Fruit fly (Drosophila melanogaster) whole organism, adult: Measurements from ENCODE around the gene Coq8.

Experiments
- CG11617 ChIP-seq: fragments of 200-800 bp; sonication (Bioruptor generic); optimal IDR thresholded peaks from 2 replicates; lab custom pipeline; 2017; ENCODE audit warnings: mild to moderate bottlenecking, missing biosample characterization, missing genetic modification reagents, missing genetic modification characterization
- CG12768 ChIP-seq: fragments of 200-800 bp; sonication (Bioruptor generic); optimal IDR thresholded peaks from 2 replicates; lab custom pipeline; 2017; ENCODE audit warnings: missing biosample characterization, missing genetic modification characterization, mild to moderate bottlenecking, moderate library complexity, missing genetic modification reagents
- CG14711 ChIP-seq: fragments of 200-800 bp; sonication (Bioruptor generic); optimal IDR thresholded peaks from 2 replicates; lab custom pipeline; 2018; ENCODE audit warnings: missing biosample characterization, mild to moderate bottlenecking, missing genetic modification characterization, moderate library complexity
- CG1620 ChIP-seq: fragments of 200-800 bp; sonication (Bioruptor generic); optimal IDR thresholded peaks from 2 replicates; lab custom pipeline; 2016; ENCODE audit warnings: missing biosample characterization, missing genetic modification characterization
- CG33017 ChIP-seq: fragments of 200-800 bp; sonication (Bioruptor generic); optimal IDR thresholded peaks from 2 replicates; lab custom pipeline; 2018; ENCODE audit warnings: missing biosample characterization, mild to moderate bottlenecking, missing genetic modification characterization, moderate library complexity
- CG5204 ChIP-seq: fragments of 200-800 bp; sonication (Bioruptor generic); optimal IDR thresholded peaks from 2 replicates; lab custom pipeline; 2016; ENCODE audit warnings: missing biosample characterization, missing genetic modification characterization
- CG7045 ChIP-seq: fragments of 200-800 bp; sonication (Bioruptor generic); optimal IDR thresholded peaks from 2 replicates; lab custom pipeline; 2017; ENCODE audit warnings: missing biosample characterization, mild to moderate bottlenecking, missing genetic modification characterization
- CG7101 ChIP-seq: fragments of 200-800 bp; sonication (Bioruptor generic); optimal IDR thresholded peaks from 2 replicates; lab custom pipeline; 2018; ENCODE audit warnings: missing biosample characterization, mild to moderate bottlenecking, missing genetic modification characterization, moderate library complexity
- Clk ChIP-seq: fragments of 200-800 bp; sonication (Bioruptor generic); optimal IDR thresholded peaks from 2 replicates; lab custom pipeline; 2017; ENCODE audit warnings: missing biosample characterization, missing genetic modification characterization
- Crg-1 ChIP-seq: fragments of 200-800 bp; sonication (Bioruptor generic); optimal IDR thresholded peaks from 2 replicates; lab custom pipeline; 2016; ENCODE audit warnings: missing biosample characterization, missing genetic modification characterization
- Hr96 ChIP-seq: fragments of 200-800 bp; sonication (Bioruptor generic); optimal IDR thresholded peaks from 2 replicates; lab custom pipeline; 2016; ENCODE audit warnings: missing biosample characterization, missing genetic modification characterization
- Mnt ChIP-seq: fragments of 200-800 bp; sonication (Bioruptor generic); optimal IDR thresholded peaks from 2 replicates; lab custom pipeline; 2016; ENCODE audit warnings: missing biosample characterization, mild to moderate bottlenecking, missing genetic modification characterization
- bab1 ChIP-seq: fragments of 200-800 bp; sonication (Bioruptor generic); optimal IDR thresholded peaks from 3 replicates; lab custom pipeline; 2019; ENCODE audit warnings: missing biosample characterization, mild to moderate bottlenecking, missing genetic modification characterization, moderate library complexity
- cic ChIP-seq: fragments of 200-800 bp; sonication (Bioruptor generic); optimal IDR thresholded peaks from 2 replicates; lab custom pipeline; 2017; ENCODE audit warnings: missing biosample characterization, mild to moderate bottlenecking, missing genetic modification characterization, moderate library complexity
- cnc ChIP-seq, 2 experiments: fragments of >200 bp; optimal IDR thresholded peaks; 2 replicates each; lab custom pipeline; 2017
- kay ChIP-seq: fragments of 200-800 bp; sonication (Bioruptor generic); peaks from one replicate; lab custom pipeline; 2016; ENCODE audit warnings: missing biosample characterization, missing genetic modification characterization, borderline replicate concordance
- ovo ChIP-seq: fragments of 200-800 bp; sonication (Bioruptor generic); optimal IDR thresholded peaks from 2 replicates; lab custom pipeline; 2016; ENCODE audit warnings: missing biosample characterization, missing genetic modification characterization
- pad ChIP-seq: fragments of 200-800 bp; sonication (Bioruptor generic); optimal IDR thresholded peaks from 3 replicates; lab custom pipeline; 2017; ENCODE audit warnings: missing biosample characterization, missing genetic modification characterization, mild to moderate bottlenecking, moderate library complexity, missing genetic modification reagents
- tj ChIP-seq: fragments of 200-800 bp; sonication (Bioruptor generic); optimal IDR thresholded peaks from 3 replicates; lab custom pipeline; 2017; ENCODE audit warnings: missing biosample characterization, mild to moderate bottlenecking, missing genetic modification characterization, moderate library complexity
- toe ChIP-seq: fragments of 200-800 bp; sonication (Bioruptor generic); optimal IDR thresholded peaks from 2 replicates; lab custom pipeline; 2016; ENCODE audit warnings: missing biosample characterization, missing genetic modification characterization

Gene Coq8

dm6 chrX:12927612-12928011 lies 26.7 kb upstream of the Coq8 start:
- no peak for TF ChIP-seq CG5204 (GFP tag; lab: Kevin White, UChicago)
- no peak for TF ChIP-seq CG14711 (tag; lab: Kevin White, UChicago)
- TF ChIP-seq tj (GFP tag; lab: Kevin White, UChicago) = no peak
- no peak for TF ChIP-seq CG33017 (tag; lab: Kevin White, UChicago)
- TF ChIP-seq Hr96 (GFP tag; lab: Kevin White, UChicago) = no peak
- TF ChIP-seq Crg-1 = no peak
- no peak for TF ChIP-seq pad (GFP tag; lab: Kevin White, UChicago)
- no peak for TF ChIP-seq CG12768 (GFP tag; lab: Kevin White, UChicago)
- TF ChIP-seq ovo (GFP tag; lab: Kevin White, UChicago) = no peak
- TF ChIP-seq CG11617 = no peak
- TF ChIP-seq toe (GFP tag; lab: Kevin White, UChicago) = no peak

- TF ChIP-seq CG7101 (tag; lab: Kevin White, UChicago) = peak; percentile 29
- no peak for TF ChIP-seq cic (GFP tag; lab: Kevin White, UChicago)
- peak; percentile 2 for TF ChIP-seq pad (GFP tag; lab: Kevin White, UChicago)
- TF ChIP-seq toe (GFP tag; lab: Kevin White, UChicago) = no peak
- peak; percentile 8 for TF ChIP-seq CG12768 (GFP tag; lab: Kevin White, UChicago)
- no peak for TF ChIP-seq cnc (optimal IDR thresholded peaks at IDR 0.05; lab: Kevin White, UChicago)
- peak; percentile 28 for TF ChIP-seq CG11617
- TF ChIP-seq Mnt (GFP tag; lab: Kevin White, UChicago) = no peak
Observed at dm6 chrX:12925426-12926256, 24.7 kb upstream of the Coq8 start.

- no peak for TF ChIP-seq CG7101 (tag; lab: Kevin White, UChicago)
- no peak for TF ChIP-seq CG33017 (tag; lab: Kevin White, UChicago)
- TF ChIP-seq Crg-1 = no peak
- no peak for TF ChIP-seq CG11617
- TF ChIP-seq CG1620 (GFP tag; lab: Kevin White, UChicago) = no peak
Observed at dm6 chrX:12923258-12923901, 22.5 kb upstream of the Coq8 start.

dm6 chrX:12922338-12922737 lies 21.4 kb upstream of the Coq8 start:
- TF ChIP-seq Hr96 (GFP tag; lab: Kevin White, UChicago) = no peak
- no peak for TF ChIP-seq CG7045

- TF ChIP-seq Hr96 (GFP tag; lab: Kevin White, UChicago) (no peak), pad (GFP tag; lab: Kevin White, UChicago) (no peak), CG14711 (tag; lab: Kevin White, UChicago) (no peak), cnc (optimal IDR thresholded peaks at IDR 0.05; lab: Kevin White, UChicago) (no peak), CG11617 (no peak), bab1 (GFP tag; lab: Kevin White, UChicago) (no peak), CG7045 (no peak), cic (GFP tag; lab: Kevin White, UChicago) (no peak), toe (GFP tag; lab: Kevin White, UChicago) (no peak), kay (GFP tag; lab: Kevin White, UChicago) (no peak), CG7101 (tag; lab: Kevin White, UChicago) (no peak), Clk (GFP tag; lab: Kevin White, UChicago) (no peak), Crg-1 (no peak), CG33017 (tag; lab: Kevin White, UChicago) (no peak), tj (GFP tag; lab: Kevin White, UChicago) (no peak), ovo (GFP tag; lab: Kevin White, UChicago) (no peak), CG12768 (GFP tag; lab: Kevin White, UChicago) (no peak), Mnt (GFP tag; lab: Kevin White, UChicago) (no peak), CG5204 (GFP tag; lab: Kevin White, UChicago) (no peak), CG1620 (GFP tag; lab: Kevin White, UChicago) (no peak)
Observed at dm6 chrX:12919594-12919993, 18.7 kb upstream of the Coq8 start.

DNA sequence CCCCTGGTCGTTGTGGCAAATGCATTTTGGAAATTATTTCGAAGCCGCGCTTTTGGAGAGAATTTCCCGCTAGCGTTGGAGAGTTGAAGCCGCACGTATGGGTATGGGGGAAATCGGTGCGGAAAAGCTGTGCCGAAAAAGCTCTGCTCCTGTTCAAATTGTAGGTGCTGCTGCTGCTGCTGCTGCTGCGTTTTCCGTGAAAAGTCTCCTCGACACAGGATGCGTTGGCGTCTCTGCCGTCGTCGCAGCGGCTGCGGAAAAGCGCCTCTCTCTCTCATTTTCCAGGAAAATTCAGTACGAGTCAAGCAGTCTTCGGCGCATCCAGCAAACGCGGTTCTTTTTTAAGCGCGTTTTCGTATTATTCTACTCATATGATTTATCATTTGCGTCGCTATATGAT lies 16.3 kb upstream of the Coq8 start, which contains the start of gene fne:
Gene fne, plus strand, starts transcription at position 301 of the 400 bp plus-strand sequence.
- TF ChIP-seq Crg-1 = no peak
- TF ChIP-seq CG7045 = no peak
- no peak for TF ChIP-seq CG7101 (tag; lab: Kevin White, UChicago)

DNA sequence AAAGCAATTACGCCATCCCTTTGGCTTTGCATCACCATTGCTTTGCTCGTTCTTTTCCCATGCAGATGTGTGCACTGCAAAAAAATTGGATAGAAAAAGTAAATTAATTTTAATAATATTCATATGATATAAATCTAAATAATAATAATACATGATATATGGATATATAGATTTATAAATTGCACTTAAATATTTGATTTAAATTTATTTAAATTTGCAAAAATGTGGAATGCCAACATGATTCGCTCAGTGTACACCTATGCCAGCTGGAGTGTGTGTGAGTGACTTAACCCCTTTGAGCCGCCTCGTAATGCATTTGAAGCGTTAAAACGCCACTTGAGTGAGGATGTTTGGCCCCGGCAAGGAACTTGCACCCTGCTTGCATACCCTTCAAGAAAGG lies 12.8 kb upstream of the Coq8 start:
- TF ChIP-seq tj (GFP tag; lab: Kevin White, UChicago) (no peak), CG7101 (tag; lab: Kevin White, UChicago) (peak; percentile 34), CG14711 (tag; lab: Kevin White, UChicago) (peak; percentile 26), cic (GFP tag; lab: Kevin White, UChicago) (no peak), CG7045 (peak; percentile 8), CG12768 (GFP tag; lab: Kevin White, UChicago) (no peak), CG33017 (tag; lab: Kevin White, UChicago) (peak; percentile 56)
